Fruit fly (Drosophila melanogaster): Measurements from ENCODE around the gene nebu.
A peak's percentile ranks its signal among the peaks of the same experiment; 100 is the strongest.

The nebu gene

dm6 chr3L:12813907-12814306 is 29.0 kb downstream of the nebu start, which contains the start of the genes Sf3a2 and CG42588 (continued):
- TF ChIP-seq chif (GFP tag; optimal IDR thresholded peaks at IDR 0.05) (peak in 1 of 2 experiments; percentile 9), Nf-YB (GFP tag; optimal IDR thresholded peaks at IDR 0.05) (peak; percentile 2), CG12104 (GFP tag; optimal IDR thresholded peaks at IDR 0.05) (no peak), nom (GFP tag; optimal IDR thresholded peaks at IDR 0.05) (no peak), Kr (GFP tag; optimal IDR thresholded peaks at IDR 0.05) (no peak), CG32767 (GFP tag; IDR thresholded peaks at IDR 0.05) (peak; percentile 63), CG18476 (GFP tag; optimal IDR thresholded peaks at IDR 0.05) (peak; percentile 39), ato (GFP tag; IDR thresholded peaks at IDR 0.05; ENCODE audit: partially characterized antibody) (0 out of 2 replicates have a peak, but pooled peaks have one; percentile 29), nau (GFP tag; optimal IDR thresholded peaks at IDR 0.05) (no peak), dysf (GFP tag; IDR thresholded peaks at IDR 0.05) (peak; percentile 67; the same call in 2 of the 3 replicates), al (GFP tag; IDR thresholded peaks at IDR 0.05) (peak; percentile 66), Spps (tag; optimal IDR thresholded peaks at IDR 0.05) (peak; percentile 26), Nf-YA (GFP tag; IDR thresholded peaks at IDR 0.05) (no peak), Ada2b (GFP tag; IDR thresholded peaks at IDR 0.05) (peak; percentile 58), CG1647 (GFP tag; optimal IDR thresholded peaks at IDR 0.05) (no peak), fd96Cb (tag; optimal IDR thresholded peaks at IDR 0.05) (peak; percentile 12), Bteb2 (GFP tag; optimal IDR thresholded peaks at IDR 0.05) (no peak), HLH3B (GFP tag; IDR thresholded peaks at IDR 0.05) (peak; percentile 60; the same call in 1 of the 2 replicates), CG31365 (tag; optimal IDR thresholded peaks at IDR 0.05) (no peak), CG15011 (GFP tag; optimal IDR thresholded peaks at IDR 0.05) (no peak), CG1024 (GFP tag; IDR thresholded peaks at IDR 0.05) (peak; percentile 34; the same call in 1 of the 2 replicates), vvl (GFP tag; IDR thresholded peaks at IDR 0.05) (peak; percentile 88; the same call in 1 of the 2 replicates), aop (GFP tag; IDR thresholded peaks at IDR 0.05) (no peak), org-1 (GFP tag; optimal IDR thresholded peaks at IDR 0.05) (no peak), Hr3 (GFP tag; optimal IDR thresholded peaks at IDR 0.05) (peak; percentile 67), run (tag; optimal IDR thresholded peaks at IDR 0.05) (no peak), sc (optimal IDR thresholded peaks at IDR 0.05) (no peak), sc (GFP tag; optimal IDR thresholded peaks at IDR 0.05) (no peak), shn (GFP tag; optimal IDR thresholded peaks at IDR 0.05) (peak; percentile 5), seq (GFP tag; IDR thresholded peaks at IDR 0.05) (peak; percentile 15; the same call in 1 of the 2 replicates), B-H1 (GFP tag; IDR thresholded peaks at IDR 0.05) (peak; percentile 44; the same call in 2 of the 3 replicates), Dip2 (GFP tag; IDR thresholded peaks at IDR 0.05) (no peak), CG34376 (GFP tag; optimal IDR thresholded peaks at IDR 0.05) (no peak), tll (GFP tag; optimal IDR thresholded peaks at IDR 0.05) (no peak), CG1832 (GFP tag; optimal IDR thresholded peaks at IDR 0.05) (no peak), sna (GFP tag; IDR thresholded peaks at IDR 0.05; ENCODE audit: partially characterized antibody) (peak; percentile 83), CG8478 (optimal IDR thresholded peaks at IDR 0.05) (no peak), CG10959 (GFP tag; IDR thresholded peaks at IDR 0.05) (0 out of 2 replicates have a peak, but pooled peaks have one; percentile 26), CG30020 (tag; optimal IDR thresholded peaks at IDR 0.05) (peak; percentile 79), oc (tag; optimal IDR thresholded peaks at IDR 0.05) (no peak), nmo (GFP tag; optimal IDR thresholded peaks at IDR 0.05) (peak; percentile 79), gem (tag; optimal IDR thresholded peaks at IDR 0.05) (peak; percentile 72), CG9797 (GFP tag; optimal IDR thresholded peaks at IDR 0.05) (peak; percentile 70), H15 (GFP tag; IDR thresholded peaks at IDR 0.05) (peak; percentile 68; the same call in 2 of the 3 replicates), CG12236 (GFP tag; optimal IDR thresholded peaks at IDR 0.05) (no peak), mam (GFP tag; optimal IDR thresholded peaks at IDR 0.05) (peak; percentile 74), eve (GFP tag; optimal IDR thresholded peaks at IDR 0.05) (no peak), pros (GFP tag; optimal IDR thresholded peaks at IDR 0.05) (no peak), CG3281 (GFP tag; optimal IDR thresholded peaks at IDR 0.05) (no peak), Fer1 (GFP tag; optimal IDR thresholded peaks at IDR 0.05) (peak; percentile 23), Sox100B (GFP tag; optimal IDR thresholded peaks at IDR 0.05) (no peak)
